Worm (Caenorhabditis elegans) whole organism, L4 larva: ENCODE results near the gene cyy-1.

Experiments
- F26F4.8 ChIP-seq: fragments of 200-800 bp; sonication (Bioruptor generic); conservative IDR thresholded peaks from 2 replicates; pipeline ENCODE4 v1.3.6; 2022; ENCODE audit warnings: missing genetic modification characterization, missing compliant biosample characterization
- F49E8.2 ChIP-seq: sonication (generic microtip); optimal IDR thresholded peaks from 2 replicates; lab custom pipeline; 2016; ENCODE audit warnings: missing compliant biosample characterization, mild to moderate bottlenecking, missing genetic modification characterization, borderline replicate concordance
- R02D3.7 ChIP-seq: fragments of 150-350 bp; sonication (generic microtip); optimal IDR thresholded peaks from 3 replicates; lab custom pipeline; 2014; ENCODE audit warnings: missing biosample characterization, missing genetic modification characterization
- T20F7.1 ChIP-seq: fragments of 200-800 bp; sonication (Bioruptor generic); optimal IDR thresholded peaks from 2 replicates; lab custom pipeline; 2018; ENCODE audit warnings: mild to moderate bottlenecking, missing genetic modification characterization, missing compliant biosample characterization
- T26A8.4 ChIP-seq: fragments of 200-800 bp; sonication (Bioruptor generic); IDR thresholded peaks from 2 replicates; pipeline ENCODE4 v1.3.6; 2022; ENCODE audit warnings: missing genetic modification characterization, missing compliant biosample characterization
- Y48G9A.11 ChIP-seq: fragments of 200-800 bp; sonication (Bioruptor generic); IDR thresholded peaks from 2 replicates; pipeline ENCODE4 v1.3.6; 2022; ENCODE audit warnings: missing genetic modification reagents, missing genetic modification characterization, missing compliant biosample characterization
- ZK546.5 ChIP-seq, 2 experiments: sonication (generic microtip); optimal IDR thresholded peaks; 2 replicates each; lab custom pipeline; 2017; ENCODE audit warnings: missing biosample characterization in 2 of 2, missing genetic modification characterization in 2 of 2
- aha-1 ChIP-seq: fragments of 150-350 bp; peaks from one replicate; lab custom pipeline; 2014; ENCODE audit warnings: missing biosample characterization, missing genetic modification characterization
- aly-2 ChIP-seq: sonication (generic microtip); optimal IDR thresholded peaks from 2 replicates; lab custom pipeline; 2018; ENCODE audit warnings: missing biosample characterization, missing genetic modification characterization
- ceh-28 ChIP-seq: fragments of 150-350 bp; optimal IDR thresholded peaks from 2 replicates; lab custom pipeline; 2014; ENCODE audit warnings: missing biosample characterization, missing genetic modification reagents, missing genetic modification characterization
- ceh-32 ChIP-seq: sonication (generic microtip); optimal IDR thresholded peaks from 2 replicates; lab custom pipeline; 2016; ENCODE audit warnings: mild to moderate bottlenecking, missing genetic modification characterization, missing compliant biosample characterization; ENCODE audit not compliant: poor library complexity
- dpl-1 ChIP-seq: fragments of 150-350 bp; optimal IDR thresholded peaks from 2 replicates; lab custom pipeline; 2014; ENCODE audit warnings: missing biosample characterization, missing genetic modification reagents, missing genetic modification characterization
- hlh-11 ChIP-seq: fragments of 200-800 bp; sonication (Bioruptor generic); optimal IDR thresholded peaks from 2 replicates; lab custom pipeline; 2018; ENCODE audit warnings: mild to moderate bottlenecking, missing genetic modification characterization, missing compliant biosample characterization
- hlh-30 ChIP-seq: sonication (generic microtip); optimal IDR thresholded peaks from 2 replicates; lab custom pipeline; 2017; ENCODE audit warnings: antibody characterized with exemption, mild to moderate bottlenecking, missing genetic modification characterization, missing compliant biosample characterization; ENCODE audit not compliant: insufficient read depth
- hmg-1.1 ChIP-seq: fragments of 200-800 bp; sonication (Bioruptor generic); IDR thresholded peaks from 2 replicates; pipeline ENCODE4 v1.3.6; 2022; ENCODE audit warnings: missing genetic modification reagents, missing genetic modification characterization, missing compliant biosample characterization
- lsy-2 ChIP-seq, 2 experiments: fragments of 150-350 bp in 1 of 2; sonication (generic microtip) in 1 of 2; optimal IDR thresholded peaks; 2 replicates each; lab custom pipeline; 2014 to 2017; ENCODE audit warnings: missing biosample characterization in 2 of 2, missing genetic modification characterization in 2 of 2
- madf-5 ChIP-seq, 2 experiments: fragments of 200-800 bp; sonication (Bioruptor generic); IDR thresholded peaks; 2 replicates each; pipeline ENCODE4 v1.3.6; 2022; ENCODE audit warnings: missing compliant biosample characterization in 2 of 2, missing genetic modification characterization in 2 of 2
- mdt-29 ChIP-seq: fragments of 200-800 bp; sonication (Bioruptor generic); IDR thresholded peaks from 2 replicates; pipeline ENCODE4 v1.3.6; 2022; ENCODE audit warnings: missing genetic modification reagents, missing genetic modification characterization, missing compliant biosample characterization
- mes-2 ChIP-seq: sonication (generic microtip); optimal IDR thresholded peaks from 2 replicates; lab custom pipeline; 2016; ENCODE audit warnings: missing genotype, mild to moderate bottlenecking, missing genetic modification characterization, missing compliant biosample characterization; ENCODE audit not compliant: poor library complexity, severe bottlenecking
- mxl-2 ChIP-seq: fragments of 200-800 bp; sonication (Bioruptor generic); conservative IDR thresholded peaks from 2 replicates; pipeline ENCODE4 v1.3.6; 2022; ENCODE audit warnings: missing genetic modification reagents, missing genetic modification characterization, missing compliant biosample characterization
- mxl-3 ChIP-seq: fragments of 200-800 bp; sonication (Bioruptor generic); optimal IDR thresholded peaks from 2 replicates; lab custom pipeline; 2018; ENCODE audit warnings: mild to moderate bottlenecking, missing genetic modification characterization, missing compliant biosample characterization
- nhr-11 ChIP-seq: fragments of 150-350 bp; optimal IDR thresholded peaks from 2 replicates; lab custom pipeline; 2014; ENCODE audit warnings: missing biosample characterization, missing genetic modification characterization
- nhr-237 ChIP-seq: sonication (generic microtip); optimal IDR thresholded peaks from 2 replicates; lab custom pipeline; 2017; ENCODE audit warnings: missing biosample characterization, missing genetic modification characterization
- nhr-28 ChIP-seq: fragments of 150-350 bp; optimal IDR thresholded peaks from 2 replicates; lab custom pipeline; 2014; ENCODE audit warnings: missing biosample characterization, missing genetic modification characterization
- nhr-48 ChIP-seq: sonication (generic microtip); optimal IDR thresholded peaks from 2 replicates; lab custom pipeline; 2016; ENCODE audit warnings: mild to moderate bottlenecking, missing genetic modification characterization, missing compliant biosample characterization
- nhr-6 ChIP-seq: fragments of 150-350 bp; optimal IDR thresholded peaks from 2 replicates; lab custom pipeline; 2014; ENCODE audit warnings: missing biosample characterization, missing genetic modification characterization
- pha-4 ChIP-seq, 2 experiments: fragments of 150-350 bp in 1 of 2; fragments of 200-800 bp in 1 of 2; sonication (Bioruptor generic) in 1 of 2; IDR thresholded peaks in 1 of 2; optimal IDR thresholded peaks in 1 of 2; 2 replicates each; pipeline versions ENCODE4 v1.3.6 to Lab custom; 2014 to 2022; ENCODE audit warnings: missing genetic modification characterization in 2 of 2, missing genetic modification reagents in 2 of 2, missing biosample characterization in 1 of 2, missing compliant biosample characterization in 1 of 2
- php-3 ChIP-seq: fragments of 200-800 bp; sonication (Bioruptor generic); IDR thresholded peaks from 2 replicates; pipeline ENCODE4 v1.3.6; 2022; ENCODE audit warnings: missing genetic modification reagents, missing genetic modification characterization, missing compliant biosample characterization
- sdz-12 ChIP-seq: fragments of 200-800 bp; sonication (Bioruptor generic); optimal IDR thresholded peaks from 2 replicates; lab custom pipeline; 2018; ENCODE audit warnings: mild to moderate bottlenecking, missing genetic modification characterization, missing compliant biosample characterization
- skn-1 ChIP-seq: fragments of 150-350 bp; optimal IDR thresholded peaks from 2 replicates; lab custom pipeline; 2014; ENCODE audit warnings: missing biosample characterization, missing genetic modification characterization
- snpc-4 ChIP-seq: fragments of 150-350 bp; optimal IDR thresholded peaks from 2 replicates; lab custom pipeline; 2014; ENCODE audit warnings: missing biosample characterization, missing genetic modification characterization
- spr-1 ChIP-seq: sonication (generic microtip); optimal IDR thresholded peaks from 2 replicates; lab custom pipeline; 2016; ENCODE audit warnings: mild to moderate bottlenecking, missing genetic modification characterization, missing compliant biosample characterization
- unc-39 ChIP-seq: sonication (generic microtip); optimal IDR thresholded peaks from 2 replicates; lab custom pipeline; 2017; ENCODE audit warnings: missing biosample characterization, missing genetic modification characterization
- unc-62 ChIP-seq, 3 experiments: fragments of 150-350 bp in 1 of 3; sonication (generic microtip); optimal IDR thresholded peaks in 2 of 3; peaks in 1 of 3; 1 replicate in 1 of 3; 2 replicates in 2 of 3; lab custom pipeline; 2014 to 2017; ENCODE audit warnings: missing biosample characterization in 3 of 3, missing genetic modification characterization in 3 of 3, missing genetic modification reagents in 3 of 3, missing genotype in 1 of 3
- zfp-2 ChIP-seq: sonication (generic microtip); optimal IDR thresholded peaks from 2 replicates; lab custom pipeline; 2016; ENCODE audit warnings: mild to moderate bottlenecking, missing genetic modification characterization, missing compliant biosample characterization

Gene cyy-1

DNA sequence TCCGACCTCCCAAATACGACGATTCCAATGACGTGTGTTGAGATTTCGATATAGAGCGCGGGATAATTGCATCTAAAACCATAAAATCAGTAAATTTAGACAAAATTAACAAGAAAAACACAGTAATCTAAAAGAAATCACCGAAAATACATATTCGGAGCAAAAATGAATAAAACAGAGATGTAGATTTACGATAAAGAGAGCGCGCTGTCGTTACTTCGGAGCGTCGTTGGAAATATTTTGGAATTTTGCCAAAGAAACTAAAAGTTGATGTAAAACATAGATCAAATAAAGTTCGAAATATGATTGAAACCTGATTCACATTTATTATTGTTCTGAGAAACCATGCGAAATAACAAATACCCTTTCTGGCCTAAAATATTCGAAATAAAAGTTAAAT lies 26.5 kb downstream of the cyy-1 start, which contains the start of gene ZK1236.5:
Gene ZK1236.5, minus strand, starts transcription at position 72 of the 400 bp plus-strand sequence.
- TF ChIP-seq aha-1 (tag; lab: Kevin White, UChicago) (peak; percentile 46), mes-2 (peak; percentile 62), T26A8.4 (no peak), aly-2 (tag; lab: Kevin White, UChicago) (no peak), php-3 (GFP tag; lab: Robert Waterston, UW) (no peak), nhr-11 (tag; lab: Kevin White, UChicago) (no peak), madf-5 (GFP tag; IDR thresholded peaks at IDR 0.05; lab: Robert Waterston, UW) (no peak), F49E8.2 (no peak), Y48G9A.11 (GFP tag; lab: Robert Waterston, UW) (peak; percentile 94), T20F7.1 (GFP tag; lab: Kevin White, UChicago) (peak; percentile 94), mxl-2 (no peak), F26F4.8 (GFP tag; lab: Robert Waterston, UW) (no peak), nhr-237 (tag; lab: Kevin White, UChicago) (no peak), mxl-3 (GFP tag; lab: Kevin White, UChicago) (no peak), pha-4 (GFP tag; IDR thresholded peaks at IDR 0.05; lab: Robert Waterston, UW) (no peak), pha-4 (tag; optimal IDR thresholded peaks at IDR 0.05; lab: Kevin White, UChicago) (no peak), ZK546.5 (tag; optimal IDR thresholded peaks at IDR 0.05; lab: Kevin White, UChicago) (no peak), mdt-29 (GFP tag; lab: Robert Waterston, UW) (no peak), nhr-6 (peak; percentile 50), lsy-2 (tag; optimal IDR thresholded peaks at IDR 0.05; lab: Kevin White, UChicago) (peak in 1 of 2 experiments; percentile 64), dpl-1 (GFP tag; lab: Kevin White, UChicago) (peak; percentile 30), R02D3.7 (tag; lab: Kevin White, UChicago) (peak; percentile 71), ceh-28 (tag; lab: Kevin White, UChicago) (no peak), hmg-1.1 (GFP tag; lab: Robert Waterston, UW) (no peak), spr-1 (tag; lab: Kevin White, UChicago) (no peak)

DNA sequence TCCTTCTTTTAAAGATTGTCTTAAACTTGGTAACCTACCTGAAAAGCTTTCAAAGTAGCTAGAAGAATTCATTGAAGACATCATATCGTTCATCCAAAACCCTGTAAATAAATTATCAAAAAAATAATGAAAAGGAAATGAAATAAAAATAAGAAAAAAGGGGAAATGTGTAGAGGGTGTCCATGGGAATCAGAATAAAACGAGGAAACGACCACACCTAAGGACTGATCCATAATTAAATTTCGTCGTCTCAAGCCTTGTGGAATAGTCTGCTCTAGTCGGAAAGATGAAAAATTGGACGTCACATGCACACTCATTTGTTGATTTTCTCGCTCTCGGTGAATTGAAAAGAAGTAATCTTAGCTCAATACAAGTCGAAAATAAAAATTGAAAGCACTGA lies 29.4 kb downstream of the cyy-1 start, which contains the start of gene ZK1236.9:
Gene ZK1236.9, minus strand, starts transcription at position 101 of the 400 bp plus-strand sequence.
- TF ChIP-seq hlh-11 (tag; lab: Kevin White, UChicago) (no peak), skn-1 (tag; lab: Kevin White, UChicago) (no peak), unc-39 (no peak), nhr-48 (no peak), sdz-12 (GFP tag; lab: Kevin White, UChicago) (no peak), pha-4 (GFP tag; IDR thresholded peaks at IDR 0.05; lab: Robert Waterston, UW) (no peak), pha-4 (tag; optimal IDR thresholded peaks at IDR 0.05; lab: Kevin White, UChicago) (no peak), zfp-2 (tag; lab: Kevin White, UChicago) (no peak)

DNA sequence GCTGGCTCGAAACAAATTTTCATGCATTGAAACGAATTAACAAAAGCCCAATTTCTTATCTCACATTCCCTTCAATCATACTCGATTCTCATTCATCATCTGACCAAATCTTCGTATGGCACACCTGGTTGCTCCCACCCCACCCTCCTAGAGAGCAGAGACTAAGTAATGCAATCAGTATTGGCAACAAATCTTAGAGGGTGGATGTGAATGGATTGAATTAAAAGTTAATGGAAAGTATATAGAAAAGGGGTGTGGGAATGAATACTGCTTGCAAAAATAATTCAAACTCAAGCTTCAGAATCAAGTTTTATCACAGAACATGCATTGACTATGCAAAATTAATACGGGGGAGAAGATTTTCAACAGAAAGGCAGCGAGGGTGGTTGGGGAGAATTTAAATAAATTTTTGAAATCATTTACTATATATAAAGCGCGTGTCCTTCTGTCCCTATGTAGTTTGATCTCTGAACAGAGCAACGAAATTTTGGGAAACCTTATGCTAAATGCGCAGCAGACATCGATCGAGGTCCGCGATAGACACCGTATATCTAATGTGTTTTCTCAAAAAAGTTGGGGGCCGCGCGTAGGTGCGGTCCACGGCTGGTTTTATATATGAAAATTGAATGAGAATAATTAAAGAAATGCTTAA lies 32.2 kb downstream of the cyy-1 start:
- TF ChIP-seq snpc-4 (tag; lab: Kevin White, UChicago), result no peak
- TF ChIP-seq unc-62 (GFP tag; optimal IDR thresholded peaks at IDR 0.05 in 1 of 2; lab: Kevin White, UChicago), result peak in 1 of 2 experiments; percentile 60
- no peak for TF ChIP-seq unc-62 (tag; optimal IDR thresholded peaks at IDR 0.05; lab: Kevin White, UChicago)
- TF ChIP-seq F49E8.2, result no peak
- peak; percentile 70 for TF ChIP-seq aha-1 (tag; lab: Kevin White, UChicago)
- no peak for TF ChIP-seq T26A8.4

DNA sequence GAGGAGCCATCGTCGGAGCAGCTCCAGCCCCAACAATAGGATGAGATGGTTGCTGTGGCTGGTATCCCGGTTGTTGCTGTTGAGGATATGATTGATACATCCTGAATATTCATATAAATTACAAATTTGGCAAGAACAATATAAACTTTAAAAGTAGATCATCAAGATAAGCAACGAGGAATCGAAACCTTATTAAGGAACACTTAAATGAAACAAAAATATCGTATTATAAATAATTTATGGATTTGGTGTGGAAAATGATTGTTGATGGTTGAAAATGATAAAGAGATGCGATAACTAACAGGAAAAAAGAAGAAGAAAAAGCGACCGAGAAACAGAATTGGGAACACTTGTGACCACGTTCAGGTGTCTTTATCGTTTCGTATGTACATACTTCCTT lies 33.6 kb downstream of the cyy-1 start, which contains the start of gene pqn-96:
Gene pqn-96, minus strand, starts transcription at position 101 of the 400 bp plus-strand sequence.
- TF ChIP-seq nhr-28 (peak; percentile 17), hlh-30 (tag; lab: Kevin White, UChicago) (peak; percentile 17), ceh-32 (tag; lab: Kevin White, UChicago) (no peak)
